Fruit fly (Drosophila melanogaster) ovary, adult (tissue): Measurements from ENCODE around the gene CG15005.

Experiments used
- CG17801 ChIP-seq: fragments of 200-800 bp; optimal IDR thresholded peaks from 2 replicates; lab custom pipeline; 2019; ENCODE audit warnings: missing biosample characterization, mild to moderate bottlenecking, missing genetic modification characterization, moderate library complexity; ENCODE audit not compliant: partially characterized antibody

Gene CG15005

dm6 chr3L:4230357-4230901 lies 26.3 kb upstream of the CG15005 start:
- peak; percentile 46 for TF ChIP-seq CG17801 (GFP tag; lab: Kevin White, UChicago)

- TF ChIP-seq CG17801 (GFP tag; lab: Kevin White, UChicago): no peak
Measured at dm6 chr3L:4229365-4229967, 25.3 kb upstream of the CG15005 start.

- peak; percentile 57 for TF ChIP-seq CG17801 (GFP tag; lab: Kevin White, UChicago)
Measured at dm6 chr3L:4228187-4228836, 24.2 kb upstream of the CG15005 start.

- no peak for TF ChIP-seq CG17801 (GFP tag; lab: Kevin White, UChicago)
Measured at dm6 chr3L:4227164-4227563, 23.0 kb upstream of the CG15005 start, which contains the start of gene CG46460. TSS of gene CG46460 (minus strand) at chr3L:4227302.

- no peak for TF ChIP-seq CG17801 (GFP tag; lab: Kevin White, UChicago)
Measured at dm6 chr3L:4225647-4226470, 21.7 kb upstream of the CG15005 start.

dm6 chr3L:4221792-4222191 lies 17.7 kb upstream of the CG15005 start:
- no peak for TF ChIP-seq CG17801 (GFP tag; lab: Kevin White, UChicago)

- TF ChIP-seq CG17801 (GFP tag; lab: Kevin White, UChicago): no peak
Measured at dm6 chr3L:4221226-4221770, 17.2 kb upstream of the CG15005 start.

dm6 chr3L:4220679-4221078 lies 16.5 kb upstream of the CG15005 start:
- TF ChIP-seq CG17801 (GFP tag; lab: Kevin White, UChicago): no peak

dm6 chr3L:4219291-4220228 lies 15.4 kb upstream of the CG15005 start:
- no peak for TF ChIP-seq CG17801 (GFP tag; lab: Kevin White, UChicago)

- no peak for TF ChIP-seq CG17801 (GFP tag; lab: Kevin White, UChicago)
Measured at dm6 chr3L:4215079-4215478, 10.9 kb upstream of the CG15005 start, which contains the start of gene Cpr64Ad. TSS of gene Cpr64Ad (plus strand) at chr3L:4215379.

- TF ChIP-seq CG17801 (GFP tag; lab: Kevin White, UChicago): no peak
Measured at dm6 chr3L:4212815-4213214, 8.7 kb upstream of the CG15005 start, which contains the start of gene Cpr64Ac. TSS of gene Cpr64Ac (minus strand) at chr3L:4212915.

- TF ChIP-seq CG17801 (GFP tag; lab: Kevin White, UChicago): no peak
Measured at dm6 chr3L:4211440-4211839, 7.3 kb upstream of the CG15005 start, which contains the start of gene Cpr64Ab. TSS of gene Cpr64Ab (minus strand) at chr3L:4211540.

- TF ChIP-seq CG17801 (GFP tag; lab: Kevin White, UChicago): no peak
Measured at dm6 chr3L:4209731-4210130, 5.6 kb upstream of the CG15005 start.

- TF ChIP-seq CG17801 (GFP tag; lab: Kevin White, UChicago): no peak
Measured at dm6 chr3L:4209078-4209477, 4.9 kb upstream of the CG15005 start, which contains the start of gene Cpr64Aa. TSS of gene Cpr64Aa (minus strand) at chr3L:4209178.
